Worm (Caenorhabditis elegans): ENCODE results near the gene exos-7.

ce11 chrV:20866406-20866805 lies 27.7 kb downstream of the exos-7 start:
- TF ChIP-seq ama-1 (optimal IDR thresholded peaks at IDR 0.05) (no peak), pha-4 (tag; optimal IDR thresholded peaks at IDR 0.05) (no peak), ceh-34 (tag; optimal IDR thresholded peaks at IDR 0.05) (no peak), rnt-1 (tag; optimal IDR thresholded peaks at IDR 0.05) (no peak), pax-1 (tag; optimal IDR thresholded peaks at IDR 0.05) (no peak), nhr-11 (tag; optimal IDR thresholded peaks at IDR 0.05) (no peak), T23F11.4 (GFP tag; optimal IDR thresholded peaks at IDR 0.05) (no peak), fkh-6 (tag; optimal IDR thresholded peaks at IDR 0.05) (no peak), ceh-6 (GFP tag; optimal IDR thresholded peaks at IDR 0.05) (no peak), sox-4 (tag; optimal IDR thresholded peaks at IDR 0.05) (no peak)
